Fruit fly (Drosophila melanogaster) whole organism, pupa: Measurements from ENCODE around the gene CG42717.

Experiments
- CG13204 ChIP-seq: fragments of 200-800 bp; sonication (Bioruptor generic); optimal IDR thresholded peaks from 2 replicates; lab custom pipeline; 2018; ENCODE audit warnings: missing biosample characterization, mild to moderate bottlenecking, missing genetic modification characterization, moderate library complexity
- CG14655 ChIP-seq: fragments of 200-800 bp; sonication (Bioruptor generic); optimal IDR thresholded peaks from 3 replicates; lab custom pipeline; 2017; ENCODE audit warnings: mild to moderate bottlenecking, missing biosample characterization, missing genetic modification reagents, missing genetic modification characterization
- CG8159 ChIP-seq: fragments of 200-800 bp; sonication (Bioruptor generic); optimal IDR thresholded peaks from 3 replicates; lab custom pipeline; 2018; ENCODE audit warnings: missing biosample characterization, mild to moderate bottlenecking, missing genetic modification characterization, moderate library complexity
- Pif1A ChIP-seq: fragments of 200-800 bp; sonication (Bioruptor generic); optimal IDR thresholded peaks from 3 replicates; lab custom pipeline; 2016; ENCODE audit warnings: missing biosample characterization, missing genetic modification characterization
- gl ChIP-seq: fragments of 200-800 bp; sonication (Bioruptor generic); optimal IDR thresholded peaks from 2 replicates; lab custom pipeline; 2018; ENCODE audit warnings: missing biosample characterization, mild to moderate bottlenecking, missing genetic modification characterization
- rn ChIP-seq: fragments of 200-800 bp; sonication (Bioruptor generic); IDR thresholded peaks from 2 replicates; pipeline ENCODE4 v1.3.6; 2022; ENCODE audit warnings: missing biosample characterization, missing genetic modification characterization

DNA sequence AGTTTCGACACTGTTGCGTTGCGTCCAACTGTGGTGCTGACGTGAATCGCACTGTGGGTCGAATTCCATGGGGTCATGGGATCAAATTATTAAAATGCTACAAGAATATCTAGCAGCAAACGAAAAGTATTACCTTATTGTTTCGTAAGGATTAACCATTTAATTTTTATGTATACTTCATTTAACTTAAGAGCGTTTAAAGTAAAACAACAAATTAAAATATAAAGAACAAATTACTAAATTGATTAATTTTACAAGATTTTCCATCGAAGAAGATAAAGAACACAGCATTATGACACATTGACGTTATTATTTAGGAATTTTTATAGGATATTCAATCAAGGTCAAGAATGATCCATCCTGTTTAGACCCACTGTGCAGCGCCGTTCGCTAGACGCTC lies 21.1 kb upstream of the CG42717 start:
- TF ChIP-seq rn (no peak), CG8159 (tag; lab: Kevin White, UChicago) (peak; percentile 21), CG14655 (GFP tag; lab: Kevin White, UChicago) (peak; percentile 34), CG13204 (GFP tag; lab: Kevin White, UChicago) (no peak), gl (no peak), Pif1A (GFP tag; lab: Kevin White, UChicago) (peak; percentile 39)
